Worm (Caenorhabditis elegans) whole organism, L2 larva: ENCODE results near the gene ZK180.6.

Experiments used
- C34F6.9 ChIP-seq: fragments of 150-350 bp; optimal IDR thresholded peaks from 2 replicates; lab custom pipeline; 2014; ENCODE audit warnings: missing biosample characterization, missing genetic modification characterization
- F13H6.1 ChIP-seq: sonication (generic microtip); optimal IDR thresholded peaks from 2 replicates; lab custom pipeline; 2016; ENCODE audit warnings: missing genetic modification characterization, missing compliant biosample characterization
- R02D3.7 ChIP-seq: fragments of 150-350 bp; optimal IDR thresholded peaks from 2 replicates; lab custom pipeline; 2014; ENCODE audit warnings: missing biosample characterization, missing genetic modification characterization
- Y55F3AM.14 ChIP-seq: fragments of 200-800 bp; sonication (Bioruptor generic); optimal IDR thresholded peaks from 2 replicates; lab custom pipeline; 2018; ENCODE audit warnings: mild to moderate bottlenecking, missing genetic modification characterization, missing compliant biosample characterization
- ZK546.5 ChIP-seq: sonication (generic microtip); optimal IDR thresholded peaks from 2 replicates; lab custom pipeline; 2017; ENCODE audit warnings: missing biosample characterization, missing genetic modification characterization
- alr-1 ChIP-seq: fragments of 150-350 bp; optimal IDR thresholded peaks from 2 replicates; lab custom pipeline; 2014; ENCODE audit warnings: missing biosample characterization, missing genetic modification characterization
- aly-2 ChIP-seq: fragments of 150-350 bp; optimal IDR thresholded peaks from 2 replicates; lab custom pipeline; 2014; ENCODE audit warnings: missing biosample characterization, missing genetic modification characterization
- ama-1 ChIP-seq: fragments of 150-350 bp; optimal IDR thresholded peaks from 2 replicates; lab custom pipeline; 2018; ENCODE audit warnings: inconsistent platforms
- blmp-1 ChIP-seq: sonication (generic microtip); optimal IDR thresholded peaks from 2 replicates; lab custom pipeline; 2017; ENCODE audit warnings: missing genetic modification characterization, mild to moderate bottlenecking, missing compliant biosample characterization, antibody characterized with exemption, moderate library complexity; ENCODE audit not compliant: insufficient read depth
- ceh-16 ChIP-seq: fragments of 150-350 bp; optimal IDR thresholded peaks from 2 replicates; lab custom pipeline; 2014; ENCODE audit warnings: missing biosample characterization, missing genetic modification characterization
- ceh-82 ChIP-seq: fragments of 150-350 bp; optimal IDR thresholded peaks from 2 replicates; lab custom pipeline; 2014; ENCODE audit warnings: missing biosample characterization, missing genetic modification characterization
- crh-2 ChIP-seq: sonication (generic microtip); optimal IDR thresholded peaks from 2 replicates; lab custom pipeline; 2017; ENCODE audit warnings: missing biosample characterization, missing genetic modification characterization
- dmd-4 ChIP-seq: sonication (generic microtip); optimal IDR thresholded peaks from 2 replicates; lab custom pipeline; 2017; ENCODE audit warnings: missing biosample characterization, missing genetic modification characterization
- egl-27 ChIP-seq: sonication (generic microtip); optimal IDR thresholded peaks from 3 replicates; lab custom pipeline; 2017; ENCODE audit warnings: missing biosample characterization, missing genetic modification reagents, missing genetic modification characterization
- elt-1 ChIP-seq: fragments of 150-350 bp; optimal IDR thresholded peaks from 2 replicates; lab custom pipeline; 2014; ENCODE audit warnings: missing biosample characterization, missing genetic modification characterization
- elt-3 ChIP-seq: sonication (generic microtip); optimal IDR thresholded peaks from 2 replicates; lab custom pipeline; 2017; ENCODE audit warnings: missing biosample characterization, missing genetic modification characterization
- fos-1 ChIP-seq: fragments of 150-350 bp; optimal IDR thresholded peaks from 2 replicates; lab custom pipeline; 2014; ENCODE audit warnings: missing biosample characterization, missing genetic modification characterization
- gmeb-1 ChIP-seq: fragments of 150-350 bp; optimal IDR thresholded peaks from 2 replicates; lab custom pipeline; 2014; ENCODE audit warnings: missing biosample characterization, missing genetic modification characterization
- lin-11 ChIP-seq: fragments of 150-350 bp; sonication (generic microtip); optimal IDR thresholded peaks from 2 replicates; lab custom pipeline; 2014; ENCODE audit warnings: missing biosample characterization, missing genetic modification characterization, inconsistent platforms, mixed read lengths
- lin-13 ChIP-seq: fragments of 150-350 bp; optimal IDR thresholded peaks from 2 replicates; lab custom pipeline; 2014; ENCODE audit warnings: missing biosample characterization, missing genetic modification reagents, missing genetic modification characterization
- lin-39 ChIP-seq: fragments of 150-350 bp; optimal IDR thresholded peaks from 2 replicates; lab custom pipeline; 2014; ENCODE audit warnings: missing biosample characterization, missing genetic modification reagents, missing genetic modification characterization
- lsy-2 ChIP-seq, 2 experiments: fragments of 150-350 bp in 1 of 2; sonication (generic microtip) in 1 of 2; optimal IDR thresholded peaks; 2 replicates each; lab custom pipeline; 2014 to 2017; ENCODE audit warnings: missing biosample characterization in 2 of 2, missing genetic modification characterization in 2 of 2
- mab-5 ChIP-seq: fragments of 150-350 bp; optimal IDR thresholded peaks from 2 replicates; lab custom pipeline; 2014; ENCODE audit warnings: missing biosample characterization, missing genetic modification characterization
- mbf-1 ChIP-seq: sonication (generic microtip); optimal IDR thresholded peaks from 2 replicates; lab custom pipeline; 2017; ENCODE audit warnings: missing biosample characterization, missing genetic modification characterization
- mdl-1 ChIP-seq, 2 experiments: fragments of 150-350 bp in 1 of 2; sonication (generic microtip) in 1 of 2; optimal IDR thresholded peaks; 2 replicates each; lab custom pipeline; 2017; ENCODE audit warnings: missing biosample characterization in 2 of 2, missing genetic modification characterization in 2 of 2
- nhr-12 ChIP-seq: fragments of 150-350 bp; optimal IDR thresholded peaks from 2 replicates; lab custom pipeline; 2014; ENCODE audit warnings: missing biosample characterization, missing genetic modification characterization
- nhr-237 ChIP-seq: fragments of 150-350 bp; optimal IDR thresholded peaks from 2 replicates; lab custom pipeline; 2014; ENCODE audit warnings: missing biosample characterization, missing genetic modification characterization
- nhr-25 ChIP-seq: fragments of 150-350 bp; sonication (generic microtip); optimal IDR thresholded peaks from 3 replicates; lab custom pipeline; 2014; ENCODE audit warnings: missing biosample characterization, missing genetic modification characterization
- nhr-6 ChIP-seq: fragments of 150-350 bp; optimal IDR thresholded peaks from 2 replicates; lab custom pipeline; 2014; ENCODE audit warnings: missing biosample characterization, missing genetic modification characterization
- nhr-77 ChIP-seq: fragments of 150-350 bp; optimal IDR thresholded peaks from 2 replicates; lab custom pipeline; 2014; ENCODE audit warnings: missing biosample characterization, missing genetic modification characterization
- sem-4 ChIP-seq: fragments of 150-350 bp; optimal IDR thresholded peaks from 2 replicates; lab custom pipeline; 2014; ENCODE audit warnings: missing biosample characterization, missing genetic modification reagents, missing genetic modification characterization
- skn-1 ChIP-seq: sonication (generic microtip); optimal IDR thresholded peaks from 2 replicates; lab custom pipeline; 2017; ENCODE audit warnings: missing biosample characterization, missing genetic modification characterization
- sma-9 ChIP-seq, 2 experiments: fragments of 150-350 bp in 1 of 2; sonication (generic microtip) in 1 of 2; optimal IDR thresholded peaks; 2 replicates each; lab custom pipeline; 2014 to 2016; ENCODE audit warnings: missing genetic modification characterization in 2 of 2, mild to moderate bottlenecking in 1 of 2, missing biosample characterization in 1 of 2, missing compliant biosample characterization in 1 of 2, missing genetic modification reagents in 1 of 2, moderate library complexity in 1 of 2
- snpc-4 ChIP-seq: fragments of 150-350 bp; optimal IDR thresholded peaks from 2 replicates; lab custom pipeline; 2014; ENCODE audit warnings: missing biosample characterization, missing genetic modification characterization
- unc-55 ChIP-seq: fragments of 150-350 bp; sonication (generic microtip); optimal IDR thresholded peaks from 3 replicates; lab custom pipeline; 2014; ENCODE audit warnings: missing biosample characterization, missing genetic modification reagents, missing genetic modification characterization
- zag-1 ChIP-seq: fragments of 150-350 bp; optimal IDR thresholded peaks from 2 replicates; lab custom pipeline; 2014; ENCODE audit warnings: missing biosample characterization, missing genetic modification characterization

ZK180.6 gene

DNA sequence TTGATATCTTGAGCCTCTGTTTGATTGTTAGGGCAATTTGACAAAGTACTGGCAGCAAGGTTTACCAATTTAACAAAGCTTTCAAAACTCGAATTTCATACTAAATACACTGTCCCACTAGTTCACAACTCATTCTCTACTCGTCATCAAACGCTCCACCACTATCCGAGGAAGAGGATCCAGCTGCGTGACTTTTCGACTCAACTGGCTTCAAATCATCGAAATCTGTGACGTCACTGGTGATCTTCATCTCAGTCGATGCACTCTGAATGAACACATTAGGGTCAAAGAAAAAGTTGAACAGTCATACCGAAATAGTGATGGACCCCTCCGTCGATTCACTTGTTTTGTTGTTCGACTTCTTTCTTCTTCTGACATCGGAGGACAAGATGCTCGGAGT, 41.0 kb upstream of the ZK180.6 start:
- no peak for TF ChIP-seq snpc-4 (tag; lab: Kevin White, UChicago)
- no peak for TF ChIP-seq egl-27 (tag; lab: Kevin White, UChicago)
- TF ChIP-seq unc-55 (GFP tag; lab: Kevin White, UChicago), result no peak
- TF ChIP-seq lin-11, result no peak
- no peak for TF ChIP-seq nhr-12
- no peak for TF ChIP-seq elt-1 (tag; lab: Kevin White, UChicago)
- no peak for TF ChIP-seq ceh-82 (tag; lab: Kevin White, UChicago)
- TF ChIP-seq crh-2 (tag; lab: Kevin White, UChicago), result no peak
- no peak for TF ChIP-seq blmp-1

DNA sequence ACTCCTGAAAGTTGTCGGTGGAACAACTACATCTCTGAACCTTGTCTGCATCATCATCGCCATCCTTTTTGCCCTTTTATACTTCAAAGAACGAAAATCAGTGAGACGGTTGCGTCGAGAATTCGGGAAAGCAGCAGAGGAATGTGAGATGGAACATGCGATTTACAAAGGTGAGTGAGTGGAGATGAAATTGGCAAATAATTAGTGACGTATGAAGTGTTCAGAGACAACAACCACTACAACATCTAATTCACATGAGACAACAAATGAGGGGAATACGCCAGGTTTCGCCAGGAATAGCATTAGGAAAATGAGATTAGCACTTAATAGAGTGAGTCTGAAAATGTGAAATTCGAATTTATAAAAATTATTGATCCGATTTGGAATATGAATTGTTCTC, 39.7 kb upstream of the ZK180.6 start:
- no peak for TF ChIP-seq mbf-1
- no peak for TF ChIP-seq lin-13 (GFP tag; lab: Kevin White, UChicago)
- no peak for TF ChIP-seq ceh-16 (tag; lab: Kevin White, UChicago)
- no peak for TF ChIP-seq unc-55 (GFP tag; lab: Kevin White, UChicago)
- no peak for TF ChIP-seq sem-4
- TF ChIP-seq alr-1, result no peak
- TF ChIP-seq elt-3 (tag; lab: Kevin White, UChicago), result no peak
- TF ChIP-seq crh-2 (tag; lab: Kevin White, UChicago), result no peak
- no peak for TF ChIP-seq C34F6.9 (tag; lab: Kevin White, UChicago)
- TF ChIP-seq lin-39, result no peak
- TF ChIP-seq dmd-4 (tag; lab: Kevin White, UChicago), result no peak
- no peak for TF ChIP-seq egl-27 (tag; lab: Kevin White, UChicago)
- no peak for TF ChIP-seq ZK546.5 (tag; lab: Kevin White, UChicago)

ce11 chrIV:4562599-4563116, 37.8 kb upstream of the ZK180.6 start, which contains the start of gene igeg-1:
TSS of gene igeg-1 (plus strand) at chrIV:4562649.
- no peak for TF ChIP-seq R02D3.7
- no peak for TF ChIP-seq blmp-1
- TF ChIP-seq fos-1 (tag; lab: Kevin White, UChicago), result peak; percentile 67
- TF ChIP-seq crh-2 (tag; lab: Kevin White, UChicago), result peak; percentile 7
- TF ChIP-seq, all 48 proteins: peak for 2

ce11 chrIV:4559160-4559559, 34.3 kb upstream of the ZK180.6 start:
- TF ChIP-seq fos-1 (tag; lab: Kevin White, UChicago), result peak; percentile 67
- peak; percentile 14 for TF ChIP-seq gmeb-1 (tag; lab: Kevin White, UChicago)
- TF ChIP-seq ceh-82 (tag; lab: Kevin White, UChicago), result no peak
- no peak for TF ChIP-seq zag-1

DNA sequence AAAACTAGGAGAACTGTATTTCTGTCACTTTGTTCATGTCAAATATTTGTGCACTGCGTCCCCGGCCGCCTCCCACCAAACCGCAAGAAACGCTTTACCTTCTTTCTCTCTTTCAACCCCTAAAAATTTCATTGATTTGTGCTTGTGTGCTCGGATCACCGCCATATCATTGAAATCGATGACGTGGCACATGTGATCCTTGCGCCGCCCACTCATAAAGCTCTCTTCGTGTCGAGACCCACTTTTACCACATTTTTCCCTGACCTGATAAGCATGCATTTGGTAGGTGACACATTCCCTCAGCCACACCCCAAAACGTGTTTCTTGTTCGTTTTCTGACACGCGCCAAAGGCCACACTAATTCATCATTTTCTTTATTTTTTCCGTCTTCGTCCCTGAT, 32.9 kb upstream of the ZK180.6 start:
- peak; percentile 9 for TF ChIP-seq fos-1 (tag; lab: Kevin White, UChicago)
- TF ChIP-seq ceh-16 (tag; lab: Kevin White, UChicago), result no peak
- no peak for TF ChIP-seq sma-9 (GFP tag; optimal IDR thresholded peaks at IDR 0.05; lab: Kevin White, UChicago)
- TF ChIP-seq sma-9 (tag; optimal IDR thresholded peaks at IDR 0.05; lab: Kevin White, UChicago), result no peak
- peak; percentile 39 for TF ChIP-seq F13H6.1 (tag; lab: Kevin White, UChicago)
- peak; percentile 51 for TF ChIP-seq crh-2 (tag; lab: Kevin White, UChicago)
- TF ChIP-seq dmd-4 (tag; lab: Kevin White, UChicago), result no peak
- TF ChIP-seq mab-5 (tag; lab: Kevin White, UChicago), result no peak

DNA sequence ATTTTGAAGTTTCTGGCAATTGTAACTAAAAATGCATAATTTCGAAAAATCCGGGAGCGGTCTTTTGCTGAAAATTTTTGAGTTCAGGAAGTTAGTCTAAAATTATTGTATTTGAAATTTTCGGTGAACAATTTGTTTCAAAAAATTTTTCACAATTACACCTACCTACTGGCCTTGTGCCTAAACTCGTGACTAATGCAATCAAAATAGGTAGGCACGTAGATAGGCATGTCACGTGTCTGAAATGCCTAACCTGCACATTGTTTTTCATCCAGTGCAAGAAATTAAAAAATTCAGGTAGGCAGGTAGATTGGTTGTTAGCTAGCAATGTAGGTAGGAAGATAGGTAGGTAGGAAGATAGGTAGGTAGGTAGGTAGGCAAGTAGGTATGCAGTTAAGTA, 32.3 kb upstream of the ZK180.6 start:
- no peak for TF ChIP-seq lin-13 (GFP tag; lab: Kevin White, UChicago)
- TF ChIP-seq nhr-237, result no peak
- no peak for TF ChIP-seq aly-2 (tag; lab: Kevin White, UChicago)
- no peak for TF ChIP-seq skn-1
- no peak for TF ChIP-seq crh-2 (tag; lab: Kevin White, UChicago)
- no peak for TF ChIP-seq ceh-16 (tag; lab: Kevin White, UChicago)
- no peak for TF ChIP-seq Y55F3AM.14 (GFP tag; lab: Kevin White, UChicago)
- no peak for TF ChIP-seq ama-1 (lab: Kevin White, UChicago)
- no peak for TF ChIP-seq lin-39
- TF ChIP-seq mdl-1 (tag; optimal IDR thresholded peaks at IDR 0.05; lab: Kevin White, UChicago), result no peak
- TF ChIP-seq elt-1 (tag; lab: Kevin White, UChicago), result no peak
- no peak for TF ChIP-seq egl-27 (tag; lab: Kevin White, UChicago)
- no peak for TF ChIP-seq unc-55 (GFP tag; lab: Kevin White, UChicago)
- TF ChIP-seq nhr-6, result no peak
- TF ChIP-seq nhr-77 (tag; lab: Kevin White, UChicago), result no peak
- TF ChIP-seq R02D3.7, result no peak
- TF ChIP-seq nhr-25 (tag; lab: Kevin White, UChicago), result no peak
- TF ChIP-seq ceh-82 (tag; lab: Kevin White, UChicago), result no peak
- no peak for TF ChIP-seq ZK546.5 (tag; lab: Kevin White, UChicago)
- TF ChIP-seq lsy-2 (tag; optimal IDR thresholded peaks at IDR 0.05; lab: Kevin White, UChicago), result no peak
